Worm (Caenorhabditis elegans) whole organism, young adult: ENCODE data around the gene K03D3.5.
"Not testable (repeated sequence)": the region's sequence is repeated elsewhere in the genome, so short reads cannot be mapped to it uniquely, and the experiment has no call there.

Experiments used
- B0035.1 ChIP-seq: sonication (generic microtip); optimal IDR thresholded peaks from 2 replicates; lab custom pipeline; 2016; ENCODE audit warnings: missing genetic modification characterization, mild to moderate bottlenecking, missing compliant biosample characterization, missing genotype, missing genetic modification reagents
- Y56A3A.18 ChIP-seq: fragments of 200-800 bp; sonication (Bioruptor generic); IDR thresholded peaks from 2 replicates; pipeline ENCODE4 v1.3.6; 2022; ENCODE audit warnings: missing genetic modification reagents, missing genetic modification characterization, missing compliant biosample characterization
- Y67H2A.10 ChIP-seq: fragments of 200-800 bp; sonication (Bioruptor generic); conservative IDR thresholded peaks from 2 replicates; pipeline ENCODE4 v1.3.6; 2022; ENCODE audit warnings: missing genetic modification reagents, missing genetic modification characterization, missing compliant biosample characterization
- Y79H2A.3 ChIP-seq: fragments of 200-800 bp; sonication (Bioruptor generic); conservative IDR thresholded peaks from 2 replicates; pipeline ENCODE4 v1.3.6; 2022; ENCODE audit warnings: missing genetic modification reagents, missing genetic modification characterization, missing compliant biosample characterization
- ZK185.1 ChIP-seq: sonication (generic microtip); optimal IDR thresholded peaks from 2 replicates; lab custom pipeline; 2016; ENCODE audit warnings: mild to moderate bottlenecking, missing genetic modification characterization, missing compliant biosample characterization; ENCODE audit not compliant: poor library complexity, severe bottlenecking
- ama-1 ChIP-seq, 3 experiments: fragments of 150-350 bp in 1 of 3; sonication (generic microtip) in 2 of 3; optimal IDR thresholded peaks; 2 replicates each; lab custom pipeline; 2014 to 2018; ENCODE audit warnings: missing biosample characterization in 2 of 3, missing genetic modification characterization in 2 of 3, missing genetic modification reagents in 2 of 3
- attf-3 ChIP-seq: fragments of 200-800 bp; sonication (Bioruptor generic); conservative IDR thresholded peaks from 2 replicates; pipeline ENCODE4 v1.3.6; 2022; ENCODE audit warnings: missing genetic modification reagents, missing genetic modification characterization, missing compliant biosample characterization
- attf-6 ChIP-seq: fragments of 200-800 bp; sonication (Bioruptor generic); IDR thresholded peaks from 2 replicates; pipeline ENCODE4 v1.3.6; 2022; ENCODE audit warnings: missing genetic modification reagents, missing genetic modification characterization, missing compliant biosample characterization
- ceh-27 ChIP-seq: fragments of 200-800 bp; sonication (Bioruptor generic); optimal IDR thresholded peaks from 2 replicates; lab custom pipeline; 2018; ENCODE audit warnings: mild to moderate bottlenecking, missing genetic modification characterization, moderate library complexity, missing compliant biosample characterization
- ceh-91 ChIP-seq: fragments of 200-800 bp; sonication (Bioruptor generic); IDR thresholded peaks from 2 replicates; pipeline ENCODE4 v1.3.6; 2022; ENCODE audit warnings: missing genetic modification reagents, missing genetic modification characterization, missing compliant biosample characterization
- egrh-3 ChIP-seq: fragments of 200-800 bp; sonication (Bioruptor generic); IDR thresholded peaks from 2 replicates; pipeline ENCODE4 v1.3.6; 2022; ENCODE audit warnings: missing genetic modification reagents, missing genetic modification characterization, missing compliant biosample characterization
- gei-17 ChIP-seq: fragments of 200-800 bp; sonication (Bioruptor generic); optimal IDR thresholded peaks from 2 replicates; lab custom pipeline; 2018; ENCODE audit warnings: mild to moderate bottlenecking, missing genetic modification characterization, missing compliant biosample characterization
- hlh-12 ChIP-seq: sonication (generic microtip); optimal IDR thresholded peaks from 2 replicates; lab custom pipeline; 2016; ENCODE audit warnings: missing genetic modification characterization, missing compliant biosample characterization
- lag-1 ChIP-seq: fragments of 200-800 bp; sonication (Bioruptor generic); IDR thresholded peaks from 2 replicates; pipeline ENCODE4 v1.3.6; 2022; ENCODE audit warnings: missing genetic modification reagents, missing genetic modification characterization, missing compliant biosample characterization
- let-607 ChIP-seq, 2 experiments: fragments of 200-800 bp in 1 of 2; sonication (Bioruptor generic) in 1 of 2; sonication (generic microtip) in 1 of 2; optimal IDR thresholded peaks; 2 replicates each; lab custom pipeline; 2016 to 2018; ENCODE audit warnings: mild to moderate bottlenecking in 2 of 2, missing compliant biosample characterization in 2 of 2, missing genetic modification characterization in 2 of 2, moderate library complexity in 2 of 2, missing genotype in 1 of 2
- lin-40 ChIP-seq: sonication (generic microtip); optimal IDR thresholded peaks from 2 replicates; lab custom pipeline; 2016; ENCODE audit warnings: missing genetic modification characterization, mild to moderate bottlenecking, missing compliant biosample characterization, missing genotype, missing genetic modification reagents
- lir-1 ChIP-seq: fragments of 200-800 bp; sonication (Bioruptor generic); conservative IDR thresholded peaks from 2 replicates; pipeline ENCODE4 v1.3.6; 2022; ENCODE audit warnings: missing genetic modification reagents, missing genetic modification characterization, missing compliant biosample characterization
- madf-10 ChIP-seq: sonication (generic microtip); optimal IDR thresholded peaks from 2 replicates; lab custom pipeline; 2016; ENCODE audit warnings: mild to moderate bottlenecking, missing genetic modification characterization, missing compliant biosample characterization
- madf-8 ChIP-seq: fragments of 200-800 bp; sonication (Bioruptor generic); conservative IDR thresholded peaks from 2 replicates; pipeline ENCODE4 v1.3.6; 2022; ENCODE audit warnings: missing genetic modification reagents, missing genetic modification characterization, missing compliant biosample characterization
- rec-8 ChIP-seq, 2 experiments: sonication (generic microtip); optimal IDR thresholded peaks; 2 replicates each; lab custom pipeline; 2016; ENCODE audit warnings: mild to moderate bottlenecking in 2 of 2, missing genetic modification characterization in 2 of 2, missing genetic modification reagents in 2 of 2, missing genotype in 2 of 2, missing biosample characterization in 1 of 2, missing compliant biosample characterization in 1 of 2, moderate library complexity in 1 of 2
- rpc-1 ChIP-seq, 2 experiments: fragments of 150-350 bp in 1 of 2; sonication (generic microtip) in 1 of 2; optimal IDR thresholded peaks; 2 replicates each; lab custom pipeline; 2014 to 2018; ENCODE audit warnings: missing biosample characterization in 1 of 2, missing genetic modification characterization in 1 of 2, missing genetic modification reagents in 1 of 2, missing genotype in 1 of 2
- sdz-38 ChIP-seq: sonication (generic microtip); optimal IDR thresholded peaks from 2 replicates; lab custom pipeline; 2016; ENCODE audit warnings: missing genotype, missing genetic modification characterization, missing compliant biosample characterization
- snpc-1.3 ChIP-seq: sonication (generic microtip); optimal IDR thresholded peaks from 2 replicates; lab custom pipeline; 2017; ENCODE audit warnings: missing genetic modification characterization, mild to moderate bottlenecking, missing compliant biosample characterization, antibody characterized with exemption, moderate library complexity, missing genotype, missing genetic modification reagents; ENCODE audit not compliant: insufficient read depth
- snpc-4 ChIP-seq, 5 experiments: fragments of 150-350 bp in 1 of 5; sonication (generic microtip) in 4 of 5; optimal IDR thresholded peaks; 2 replicates each; lab custom pipeline; 2014 to 2018; ENCODE audit warnings: missing genetic modification characterization in 5 of 5, missing biosample characterization in 3 of 5, antibody characterized with exemption in 2 of 5, mild to moderate bottlenecking in 2 of 5, missing compliant biosample characterization in 2 of 5, missing genotype in 2 of 5, moderate library complexity in 2 of 5, missing genetic modification reagents in 1 of 5
- somi-1 ChIP-seq: fragments of 200-800 bp; sonication (Bioruptor generic); optimal IDR thresholded peaks from 2 replicates; lab custom pipeline; 2018; ENCODE audit warnings: mild to moderate bottlenecking, missing genetic modification characterization, missing compliant biosample characterization
- tbp1 ChIP-seq: fragments of 200-800 bp; sonication (Bioruptor generic); optimal IDR thresholded peaks from 2 replicates; lab custom pipeline; 2018; ENCODE audit warnings: mild to moderate bottlenecking, missing genetic modification characterization, missing compliant biosample characterization
- tlf-1 ChIP-seq: fragments of 200-800 bp; sonication (Bioruptor generic); optimal IDR thresholded peaks from 2 replicates; lab custom pipeline; 2018; ENCODE audit warnings: mild to moderate bottlenecking, missing genetic modification characterization, missing compliant biosample characterization
- unc-62 ChIP-seq: fragments of 150-350 bp; optimal IDR thresholded peaks from 2 replicates; lab custom pipeline; 2014; ENCODE audit warnings: missing biosample characterization, missing genetic modification reagents, missing genetic modification characterization
- zfh-2 ChIP-seq: fragments of 200-800 bp; sonication (Bioruptor generic); conservative IDR thresholded peaks from 2 replicates; pipeline ENCODE4 v1.3.6; 2022; ENCODE audit warnings: missing genetic modification reagents, missing genetic modification characterization, missing compliant biosample characterization
- zim-3 ChIP-seq: sonication (generic microtip); optimal IDR thresholded peaks from 2 replicates; lab custom pipeline; 2017; ENCODE audit warnings: mild to moderate bottlenecking, missing genetic modification characterization, moderate library complexity, missing compliant biosample characterization
- ztf-26 ChIP-seq: sonication (generic microtip); optimal IDR thresholded peaks from 2 replicates; lab custom pipeline; 2017; ENCODE audit warnings: missing genetic modification characterization, missing compliant biosample characterization
- ztf-28 ChIP-seq: fragments of 200-800 bp; sonication (Bioruptor generic); IDR thresholded peaks from 2 replicates; pipeline ENCODE4 v1.3.6; 2022; ENCODE audit warnings: missing genetic modification reagents, missing genetic modification characterization, missing compliant biosample characterization

Gene K03D3.5

DNA sequence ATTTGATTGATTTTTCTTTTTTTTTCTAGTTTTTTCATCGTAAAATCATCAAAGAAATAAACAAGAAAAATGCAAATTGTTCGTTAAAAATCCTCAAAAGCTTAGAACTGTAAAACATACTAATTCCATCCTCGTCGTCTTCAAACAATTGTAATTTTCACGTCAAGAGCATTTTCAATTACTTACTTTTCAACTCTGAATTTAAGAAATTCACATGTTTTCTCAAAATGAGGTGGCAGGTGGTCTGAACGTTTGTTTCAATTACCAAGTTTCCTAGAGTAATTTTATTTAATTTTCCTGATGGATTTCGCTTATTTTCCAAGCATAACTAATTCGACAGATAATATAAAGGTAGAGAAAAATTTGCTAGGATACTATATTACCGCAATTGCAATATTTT is 3.1 kb upstream of the K03D3.5 start, which contains the start of gene srz-104 (continued):
- no peak for TF ChIP-seq gei-17 (GFP tag; lab: Kevin White, UChicago)
- TF ChIP-seq Y56A3A.18 (GFP tag; lab: Robert Waterston, UW), result no peak
- no peak for TF ChIP-seq B0035.1 (tag; lab: Kevin White, UChicago)
- TF ChIP-seq, all 124 proteins: peak for 0

ce11 chrIV:16320866-16321265 is 556 bp upstream of the K03D3.5 start, which contains the start of gene srz-61:
Gene srz-61, plus strand, starts transcription at chrIV:16321166.
- TF ChIP-seq Y67H2A.10 (GFP tag; lab: Robert Waterston, UW) (no peak), unc-62 (GFP tag; lab: Kevin White, UChicago) (no peak), tlf-1 (no peak), rpc-1 (optimal IDR thresholded peaks at IDR 0.05; lab: Kevin White, UChicago) (no peak), rpc-1 (tag; optimal IDR thresholded peaks at IDR 0.05; lab: Kevin White, UChicago) (no peak), snpc-1.3 (no peak), ama-1 (optimal IDR thresholded peaks at IDR 0.05; lab: Kevin White, UChicago) (no peak), ama-1 (GFP tag; optimal IDR thresholded peaks at IDR 0.05; lab: Kevin White, UChicago) (no peak), zim-3 (tag; lab: Kevin White, UChicago) (no peak), Y79H2A.3 (no peak), attf-3 (GFP tag; lab: Robert Waterston, UW) (no peak), Y56A3A.18 (GFP tag; lab: Robert Waterston, UW) (no peak), somi-1 (GFP tag; lab: Kevin White, UChicago) (no peak), sdz-38 (tag; lab: Kevin White, UChicago) (no peak)
- TF ChIP-seq, all 124 proteins: peak for 0

DNA sequence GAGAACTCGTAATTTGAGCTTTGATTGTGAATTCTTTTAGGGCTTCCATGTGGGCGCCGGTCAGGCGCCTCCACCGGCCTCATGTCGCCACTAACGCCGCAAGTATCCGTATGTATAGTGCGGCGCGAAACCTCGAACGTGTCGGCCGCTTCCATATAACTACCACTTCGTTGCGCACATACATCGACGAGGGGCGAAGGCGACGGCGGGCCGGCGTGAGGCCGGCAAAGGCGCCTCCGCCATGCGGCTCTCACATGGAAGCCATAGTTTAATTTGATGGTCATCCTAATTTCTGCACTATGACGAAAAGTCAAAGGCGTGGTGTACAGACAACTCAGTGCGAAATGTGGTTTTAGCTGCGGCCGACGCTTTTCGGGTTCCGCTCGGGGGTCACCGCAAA is 10.2 kb downstream of the K03D3.5 start:
- no peak for TF ChIP-seq madf-8 (GFP tag; lab: Robert Waterston, UW)
- no peak for TF ChIP-seq ceh-91 (GFP tag; lab: Robert Waterston, UW)
- TF ChIP-seq madf-10 (tag; lab: Kevin White, UChicago), result no peak
- TF ChIP-seq lag-1 (GFP tag; lab: Robert Waterston, UW), result no peak
- TF ChIP-seq rec-8 (tag; optimal IDR thresholded peaks at IDR 0.05; lab: Kevin White, UChicago), result no peak
- no peak for TF ChIP-seq snpc-4 (GFP tag; optimal IDR thresholded peaks at IDR 0.05; lab: Kevin White, UChicago)
- peak in 1 of 4 experiments; percentile 80 for TF ChIP-seq snpc-4 (tag; optimal IDR thresholded peaks at IDR 0.05; lab: Kevin White, UChicago)
- TF ChIP-seq ztf-28 (GFP tag; lab: Robert Waterston, UW), result 0 out of 2 replicates have a peak, but pooled peaks have one; percentile 40
- no peak for TF ChIP-seq tbp1
- no peak for TF ChIP-seq ztf-26
- no peak for TF ChIP-seq lir-1
- no peak for TF ChIP-seq Y67H2A.10 (GFP tag; lab: Robert Waterston, UW)
- 0 out of 2 replicates have a peak, but pooled peaks have one; percentile 6 for TF ChIP-seq egrh-3 (GFP tag; lab: Robert Waterston, UW)
- no peak for TF ChIP-seq let-607 (tag; optimal IDR thresholded peaks at IDR 0.05; lab: Kevin White, UChicago)

DNA sequence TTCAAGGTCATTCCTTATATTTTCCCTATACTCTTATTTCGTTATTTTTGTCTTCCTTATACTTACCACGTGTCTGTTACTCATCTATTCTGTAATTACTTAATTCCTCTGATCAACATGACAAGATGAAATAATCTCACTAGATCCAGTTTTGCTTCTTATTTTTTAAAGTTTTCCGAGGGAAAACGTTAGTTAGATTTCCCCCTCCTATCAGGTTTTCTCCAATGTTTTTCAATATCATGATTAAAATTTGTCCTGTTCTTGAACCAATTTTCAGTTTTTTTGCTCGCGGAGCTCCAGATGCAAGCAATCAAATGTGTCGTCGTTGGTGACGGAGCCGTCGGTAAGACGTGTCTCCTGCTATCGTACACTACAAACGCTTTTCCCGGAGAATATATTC is 12.4 kb downstream of the K03D3.5 start, which contains the start of gene rac-2:
TSS of gene rac-2 (plus strand) at position 301 of the 400 bp plus-strand sequence.
- TF ChIP-seq hlh-12 (tag; lab: Kevin White, UChicago); madf-8 (GFP tag; lab: Robert Waterston, UW); zim-3 (tag; lab: Kevin White, UChicago): not testable (repeated sequence)

- TF ChIP-seq ceh-27 (GFP tag; lab: Kevin White, UChicago) (no peak), hlh-12 (tag; lab: Kevin White, UChicago) (no peak), snpc-4 (GFP tag; optimal IDR thresholded peaks at IDR 0.05; lab: Kevin White, UChicago) (no peak), snpc-4 (tag; optimal IDR thresholded peaks at IDR 0.05; lab: Kevin White, UChicago) (peak in 2 of 4 experiments; percentile 73 to 80), zfh-2 (GFP tag; lab: Robert Waterston, UW) (no peak), attf-6 (GFP tag; lab: Robert Waterston, UW) (peak; percentile 82; the same call in 1 of the 2 replicates), ZK185.1 (tag; lab: Kevin White, UChicago) (no peak), lin-40 (tag; lab: Kevin White, UChicago) (no peak)
Observed at ce11 chrIV:16306918-16307317, 13.4 kb downstream of the K03D3.5 start.
